Worm (Caenorhabditis elegans): ENCODE measurements around the gene C24H11.1.

The C24H11.1 gene

DNA sequence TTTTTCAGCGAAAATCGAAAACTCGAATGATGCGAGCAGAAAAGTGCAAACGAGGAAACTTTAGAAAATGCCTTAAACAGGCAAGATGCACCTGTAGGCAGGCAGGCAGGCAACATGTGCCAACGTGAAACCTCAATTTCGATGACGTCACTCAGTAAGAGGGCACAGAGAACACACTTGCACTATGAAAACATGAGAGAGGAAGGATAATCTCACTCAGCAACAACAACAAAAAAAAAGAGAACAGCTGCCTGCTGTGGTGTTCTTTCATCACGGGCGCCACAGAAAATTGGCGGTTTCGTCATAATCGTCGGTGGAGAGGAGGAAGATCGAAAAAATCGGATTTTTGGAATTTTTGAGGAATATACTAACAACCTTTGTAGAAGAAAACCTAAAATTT lies 46.7 kb downstream of the C24H11.1 start:
- TF ChIP-seq lin-39 (tag; optimal IDR thresholded peaks at IDR 0.05) (peak; percentile 7), nhr-76 (tag; optimal IDR thresholded peaks at IDR 0.05) (no peak), nfya-1 (tag; optimal IDR thresholded peaks at IDR 0.05; ENCODE audit: insufficient read depth) (peak; percentile 49)

DNA sequence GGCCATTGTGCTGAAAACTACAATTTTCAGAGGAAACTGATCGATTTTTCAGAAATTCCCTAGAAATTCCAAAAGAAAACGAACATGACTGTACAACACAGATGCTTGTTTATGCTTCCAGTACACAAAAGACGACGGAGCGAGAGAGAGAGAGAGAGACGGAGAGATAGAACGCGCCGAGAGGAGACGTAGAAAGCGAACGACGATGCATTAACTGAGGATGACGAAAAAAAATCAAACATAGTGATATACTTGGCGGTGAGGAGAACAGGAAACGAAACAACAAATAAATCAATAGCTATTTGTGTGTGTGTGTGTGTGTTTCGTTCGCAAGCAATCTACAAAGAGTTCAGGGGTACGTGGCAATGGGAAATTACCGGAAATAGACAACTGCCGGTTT lies 47.3 kb downstream of the C24H11.1 start:
- no peak for TF ChIP-seq R02D3.7 (tag; optimal IDR thresholded peaks at IDR 0.05)
- TF ChIP-seq nhr-28 (tag; optimal IDR thresholded peaks at IDR 0.05) = no peak
- TF ChIP-seq daf-12 (tag; optimal IDR thresholded peaks at IDR 0.05) = no peak
- TF ChIP-seq lin-15B (tag; optimal IDR thresholded peaks at IDR 0.05) = no peak
- TF ChIP-seq elt-1 (tag; optimal IDR thresholded peaks at IDR 0.05) = no peak
- TF ChIP-seq nhr-76 (tag; optimal IDR thresholded peaks at IDR 0.05) = no peak
- TF ChIP-seq elt-2 (tag; optimal IDR thresholded peaks at IDR 0.05) = peak; percentile 42
- TF ChIP-seq ceh-9 (tag; optimal IDR thresholded peaks at IDR 0.05) = no peak
- TF ChIP-seq zag-1 (tag; optimal IDR thresholded peaks at IDR 0.05) = no peak
- TF ChIP-seq nhr-237 (tag; optimal IDR thresholded peaks at IDR 0.05) = no peak
- no peak for TF ChIP-seq fkh-10 (GFP tag; optimal IDR thresholded peaks at IDR 0.05)
- TF ChIP-seq fkh-2 (tag; optimal IDR thresholded peaks at IDR 0.05) = no peak
- peak; percentile 61 for TF ChIP-seq pqm-1 (tag; optimal IDR thresholded peaks at IDR 0.05)
- peak; percentile 50 for TF ChIP-seq egl-5 (tag; optimal IDR thresholded peaks at IDR 0.05)
- no peak for TF ChIP-seq unc-62 (GFP tag; optimal IDR thresholded peaks at IDR 0.05)
- peak; percentile 96 for TF ChIP-seq pha-4 (tag; optimal IDR thresholded peaks at IDR 0.05)
- no peak for TF ChIP-seq nhr-11 (tag; optimal IDR thresholded peaks at IDR 0.05)
- peak; percentile 15 for TF ChIP-seq lin-39 (tag; optimal IDR thresholded peaks at IDR 0.05)
- TF ChIP-seq skn-1 (tag; optimal IDR thresholded peaks at IDR 0.05) = peak; percentile 75
- no peak for TF ChIP-seq eor-1 (tag; optimal IDR thresholded peaks at IDR 0.05)
- TF ChIP-seq ceh-82 (tag; optimal IDR thresholded peaks at IDR 0.05) = no peak
- TF ChIP-seq elt-3 (tag; optimal IDR thresholded peaks at IDR 0.05) = no peak
- TF ChIP-seq mml-1 (tag; optimal IDR thresholded peaks at IDR 0.05) = no peak
- TF ChIP-seq nhr-23 (tag; optimal IDR thresholded peaks at IDR 0.05) = no peak
- no peak for TF ChIP-seq fos-1 (tag; optimal IDR thresholded peaks at IDR 0.05)
- TF ChIP-seq ama-1 (optimal IDR thresholded peaks at IDR 0.05) = peak; percentile 20
- TF ChIP-seq unc-39 (tag; optimal IDR thresholded peaks at IDR 0.05) = no peak
- TF ChIP-seq nhr-77 (tag; optimal IDR thresholded peaks at IDR 0.05) = no peak
- TF ChIP-seq nhr-67 (tag; optimal IDR thresholded peaks at IDR 0.05) = no peak
- TF ChIP-seq aly-2 (tag; optimal IDR thresholded peaks at IDR 0.05) = no peak
- TF ChIP-seq jun-1 (tag; optimal IDR thresholded peaks at IDR 0.05) = no peak
- no peak for TF ChIP-seq nhr-12 (tag; optimal IDR thresholded peaks at IDR 0.05)
- TF ChIP-seq ZK546.5 (tag; optimal IDR thresholded peaks at IDR 0.05) = no peak
- TF ChIP-seq nhr-43 (tag; optimal IDR thresholded peaks at IDR 0.05; ENCODE audit: poor library complexity, severe bottlenecking) = no peak
- peak; percentile 18 for TF ChIP-seq hmg-11 (tag; optimal IDR thresholded peaks at IDR 0.05)
- TF ChIP-seq ceh-16 (tag; optimal IDR thresholded peaks at IDR 0.05) = no peak
- no peak for TF ChIP-seq sea-2 (GFP tag; optimal IDR thresholded peaks at IDR 0.05)
- TF ChIP-seq mdl-1 (tag; optimal IDR thresholded peaks at IDR 0.05) = no peak
- peak; percentile 17 for TF ChIP-seq snpc-4 (tag; optimal IDR thresholded peaks at IDR 0.05)
- peak; percentile 50 for TF ChIP-seq nfya-1 (tag; optimal IDR thresholded peaks at IDR 0.05; ENCODE audit: insufficient read depth)
- no peak for TF ChIP-seq ztf-11 (tag; optimal IDR thresholded peaks at IDR 0.05)
- TF ChIP-seq egl-27 (tag; optimal IDR thresholded peaks at IDR 0.05) = no peak
- TF ChIP-seq ztf-4 (tag; optimal IDR thresholded peaks at IDR 0.05) = no peak
- no peak for TF ChIP-seq tbx-2 (tag; optimal IDR thresholded peaks at IDR 0.05)
- TF ChIP-seq ceh-28 (tag; optimal IDR thresholded peaks at IDR 0.05) = peak; percentile 37
- no peak for TF ChIP-seq lsy-12 (tag; optimal IDR thresholded peaks at IDR 0.05)
- TF ChIP-seq nhr-25 (tag; optimal IDR thresholded peaks at IDR 0.05) = no peak
